Worm (Caenorhabditis elegans) whole organism, early embryonic: Measurements from ENCODE around the gene fbxb-24.

ENCODE experiments used
- B0310.2 ChIP-seq: sonication (generic microtip); optimal IDR thresholded peaks from 2 replicates; lab custom pipeline; 2016; ENCODE audit warnings: mild to moderate bottlenecking, missing genetic modification characterization, missing compliant biosample characterization
- aly-1 ChIP-seq: sonication (generic microtip); optimal IDR thresholded peaks from 2 replicates; lab custom pipeline; 2016; ENCODE audit warnings: missing genetic modification characterization, missing compliant biosample characterization
- ama-1 ChIP-seq: fragments of 150-350 bp; optimal IDR thresholded peaks from 2 replicates; lab custom pipeline; 2014
- ceh-36 ChIP-seq: sonication (generic microtip); optimal IDR thresholded peaks from 2 replicates; lab custom pipeline; 2016; ENCODE audit warnings: missing genetic modification characterization, inconsistent platforms, missing compliant biosample characterization
- ets-7 ChIP-seq: sonication (generic microtip); optimal IDR thresholded peaks from 2 replicates; lab custom pipeline; 2016; ENCODE audit warnings: missing genotype, missing genetic modification characterization, missing compliant biosample characterization
- hmbx-1 ChIP-seq: sonication (generic microtip); optimal IDR thresholded peaks from 2 replicates; lab custom pipeline; 2016; ENCODE audit warnings: mild to moderate bottlenecking, missing genetic modification characterization, missing compliant biosample characterization
- hnd-1 ChIP-seq: sonication (generic microtip); optimal IDR thresholded peaks from 2 replicates; lab custom pipeline; 2016; ENCODE audit warnings: missing genetic modification characterization, missing compliant biosample characterization
- scrt-1 ChIP-seq: fragments of 200-800 bp; sonication (Bioruptor generic); IDR thresholded peaks from 2 replicates; pipeline ENCODE4 v1.3.6; 2022; ENCODE audit warnings: missing genetic modification characterization, missing compliant biosample characterization
- sea-1 ChIP-seq: fragments of 200-800 bp; sonication (Bioruptor generic); conservative IDR thresholded peaks from 2 replicates; pipeline ENCODE4 v1.3.6; 2022; ENCODE audit warnings: missing genetic modification characterization, missing compliant biosample characterization
- tbx-11 ChIP-seq: fragments of 200-800 bp; sonication (Bioruptor generic); IDR thresholded peaks from 2 replicates; pipeline ENCODE4 v1.3.6; 2022; ENCODE audit warnings: missing genetic modification characterization, missing compliant biosample characterization

ce11 chrIII:11869231-11869912, 39.4 kb upstream of the fbxb-24 start, which contains the start of gene taf-12:
- TF ChIP-seq ama-1 (lab: Kevin White, UChicago) (no peak), ets-7 (tag; lab: Kevin White, UChicago) (no peak), scrt-1 (GFP tag; lab: Robert Waterston, UW) (no peak), aly-1 (no peak), hmbx-1 (no peak), B0310.2 (tag; lab: Kevin White, UChicago) (no peak), hnd-1 (no peak), sea-1 (GFP tag; lab: Robert Waterston, UW) (no peak), tbx-11 (GFP tag; lab: Robert Waterston, UW) (no peak), ceh-36 (tag; lab: Kevin White, UChicago) (no peak)
